Fruit fly (Drosophila melanogaster) whole organism, embryonic: Measurements from ENCODE around the gene CG43339.

Source experiments
- Aef1 ChIP-seq: fragments of 200-800 bp; sonication (Bioruptor generic); IDR thresholded peaks from 3 replicates; pipeline ENCODE4 v1.3.6; 2022; ENCODE audit warnings: missing biosample characterization, missing genetic modification characterization
- Blimp-1 ChIP-seq: fragments of 200-800 bp; sonication (Bioruptor generic); optimal IDR thresholded peaks from 3 replicates; lab custom pipeline; 2018; ENCODE audit warnings: missing biosample characterization, missing genetic modification characterization, mild to moderate bottlenecking, moderate library complexity, missing genetic modification reagents
- C15 ChIP-seq: fragments of 200-800 bp; sonication (Bioruptor generic); IDR thresholded peaks from 3 replicates; pipeline ENCODE4 v1.3.6; 2022; ENCODE audit warnings: missing biosample characterization, missing genetic modification characterization
- CG10431 ChIP-seq: fragments of 200-800 bp; sonication (Bioruptor generic); optimal IDR thresholded peaks from 3 replicates; lab custom pipeline; 2018; ENCODE audit warnings: missing biosample characterization, mild to moderate bottlenecking, missing genetic modification characterization
- CG11456 ChIP-seq: fragments of 200-800 bp; sonication (Bioruptor generic); IDR thresholded peaks from 3 replicates; pipeline ENCODE4 v1.3.6; 2022; ENCODE audit warnings: missing biosample characterization, missing genetic modification characterization
- CG11560 ChIP-seq: fragments of 200-800 bp; sonication (Bioruptor generic); IDR thresholded peaks from 3 replicates; pipeline ENCODE4 v1.3.6; 2022; ENCODE audit warnings: missing biosample characterization, missing genetic modification characterization
- CG12391 ChIP-seq: fragments of 200-800 bp; sonication (Bioruptor generic); optimal IDR thresholded peaks from 3 replicates; lab custom pipeline; 2018; ENCODE audit warnings: missing biosample characterization, mild to moderate bottlenecking, missing genetic modification characterization, moderate library complexity
- CG17186 ChIP-seq: fragments of 200-800 bp; sonication (Bioruptor generic); optimal IDR thresholded peaks from 3 replicates; lab custom pipeline; 2017; ENCODE audit warnings: missing biosample characterization, missing genetic modification reagents, missing genetic modification characterization
- CG17829 ChIP-seq: fragments of 200-800 bp; optimal IDR thresholded peaks from 2 replicates; lab custom pipeline; 2019; ENCODE audit warnings: missing biosample characterization, mild to moderate bottlenecking, missing genetic modification characterization, moderate library complexity
- CG18476 ChIP-seq: fragments of 200-800 bp; sonication (Bioruptor generic); optimal IDR thresholded peaks from 2 replicates; lab custom pipeline; 2016; ENCODE audit warnings: missing biosample characterization, mild to moderate bottlenecking, missing genetic modification characterization
- CG2712 ChIP-seq: fragments of 200-800 bp; optimal IDR thresholded peaks from 3 replicates; lab custom pipeline; 2019; ENCODE audit warnings: missing biosample characterization, mild to moderate bottlenecking, missing genetic modification characterization, moderate library complexity
- CG4328 ChIP-seq: fragments of 200-800 bp; sonication (Bioruptor generic); optimal IDR thresholded peaks from 3 replicates; lab custom pipeline; 2017; ENCODE audit warnings: missing biosample characterization, missing genetic modification reagents, missing genetic modification characterization
- CG4424 ChIP-seq: fragments of 200-800 bp; sonication (Bioruptor generic); optimal IDR thresholded peaks from 3 replicates; lab custom pipeline; 2016; ENCODE audit warnings: missing biosample characterization, missing genetic modification characterization
- CG7928 ChIP-seq: fragments of 200-800 bp; sonication (Bioruptor generic); optimal IDR thresholded peaks from 2 replicates; lab custom pipeline; 2017; ENCODE audit warnings: missing biosample characterization, mild to moderate bottlenecking, missing genetic modification characterization
- CG8359 ChIP-seq: fragments of 200-800 bp; sonication (Bioruptor generic); optimal IDR thresholded peaks from 2 replicates; lab custom pipeline; 2017; ENCODE audit warnings: missing biosample characterization, mild to moderate bottlenecking, missing genetic modification characterization, borderline replicate concordance
- CG9215 ChIP-seq: fragments of 200-800 bp; sonication (Bioruptor generic); IDR thresholded peaks from 2 replicates; pipeline ENCODE4 v1.3.6; 2022; ENCODE audit warnings: missing biosample characterization, missing genetic modification characterization
- CG9609 ChIP-seq: fragments of 200-800 bp; sonication (Bioruptor generic); optimal IDR thresholded peaks from 3 replicates; lab custom pipeline; 2016; ENCODE audit warnings: missing biosample characterization, missing genetic modification characterization
- Camta ChIP-seq: fragments of 200-800 bp; sonication (Bioruptor generic); optimal IDR thresholded peaks from 2 replicates; lab custom pipeline; 2016; ENCODE audit warnings: missing biosample characterization, missing genetic modification characterization
- Dip3 ChIP-seq: fragments of 200-800 bp; sonication (Bioruptor generic); optimal IDR thresholded peaks from 3 replicates; lab custom pipeline; 2016; ENCODE audit warnings: missing biosample characterization, missing genetic modification characterization
- Dp ChIP-seq: fragments of 200-800 bp; sonication (Bioruptor generic); optimal IDR thresholded peaks from 2 replicates; lab custom pipeline; 2018; ENCODE audit warnings: missing biosample characterization, mild to moderate bottlenecking, missing genetic modification characterization, moderate library complexity
- Lpt ChIP-seq: fragments of >200 bp; optimal IDR thresholded peaks from 2 replicates; lab custom pipeline; 2018; ENCODE audit warnings: missing biosample characterization, missing genetic modification characterization
- Meics ChIP-seq: fragments of 200-800 bp; sonication (Bioruptor generic); optimal IDR thresholded peaks from 2 replicates; lab custom pipeline; 2017; ENCODE audit warnings: missing biosample characterization, mild to moderate bottlenecking, missing genetic modification characterization
- Mrtf ChIP-seq: fragments of 200-800 bp; sonication (Bioruptor generic); IDR thresholded peaks from 3 replicates; pipeline ENCODE4 v1.3.6; 2022; ENCODE audit warnings: missing biosample characterization, missing genetic modification characterization
- Scr ChIP-seq: fragments of 200-800 bp; sonication (Bioruptor generic); IDR thresholded peaks from 2 replicates; pipeline ENCODE4 v1.3.6; 2022; ENCODE audit warnings: missing biosample characterization, missing genetic modification characterization; ENCODE audit not compliant: partially characterized antibody
- Xrp1 ChIP-seq: fragments of 200-800 bp; sonication (Bioruptor generic); IDR thresholded peaks from 2 replicates; pipeline ENCODE4 v1.3.6; 2022; ENCODE audit warnings: missing biosample characterization, missing genetic modification characterization
- ab ChIP-seq: fragments of 200-800 bp; sonication (Bioruptor generic); optimal IDR thresholded peaks from 2 replicates; lab custom pipeline; 2016; ENCODE audit warnings: missing biosample characterization, missing genetic modification characterization
- cato ChIP-seq: fragments of 200-800 bp; sonication (Bioruptor generic); optimal IDR thresholded peaks from 2 replicates; lab custom pipeline; 2016; ENCODE audit warnings: missing biosample characterization, missing genetic modification characterization, borderline replicate concordance
- chinmo ChIP-seq: fragments of 200-800 bp; sonication (Bioruptor generic); IDR thresholded peaks from 4 replicates; pipeline ENCODE4 v1.3.6; 2022; ENCODE audit warnings: missing biosample characterization, missing genetic modification characterization; ENCODE audit not compliant: partially characterized antibody
- dm ChIP-seq: fragments of 200-800 bp; sonication (Bioruptor generic); optimal IDR thresholded peaks from 3 replicates; lab custom pipeline; 2016; ENCODE audit warnings: missing biosample characterization, missing genetic modification characterization
- emc ChIP-seq: fragments of 200-800 bp; sonication (Bioruptor generic); optimal IDR thresholded peaks from 2 replicates; lab custom pipeline; 2016; ENCODE audit warnings: missing biosample characterization, missing genetic modification characterization
- ewg ChIP-seq: fragments of 200-800 bp; sonication (Bioruptor generic); optimal IDR thresholded peaks from 3 replicates; lab custom pipeline; 2017; ENCODE audit warnings: mild to moderate bottlenecking, missing biosample characterization, missing genetic modification reagents, missing genetic modification characterization
- eyg ChIP-seq: fragments of 200-800 bp; sonication (Bioruptor generic); optimal IDR thresholded peaks from 3 replicates; lab custom pipeline; 2016; ENCODE audit warnings: missing biosample characterization, missing genetic modification characterization
- hb ChIP-seq: fragments of 200-800 bp; sonication (Bioruptor generic); IDR thresholded peaks from 3 replicates; pipeline ENCODE4 v1.3.6; 2022; ENCODE audit warnings: missing biosample characterization, missing genetic modification characterization; ENCODE audit not compliant: partially characterized antibody
- ind ChIP-seq: fragments of 200-800 bp; sonication (Bioruptor generic); optimal IDR thresholded peaks from 3 replicates; lab custom pipeline; 2016; ENCODE audit warnings: missing biosample characterization, missing genetic modification characterization
- mirr ChIP-seq: fragments of 200-800 bp; sonication (Bioruptor generic); optimal IDR thresholded peaks from 3 replicates; lab custom pipeline; 2018; ENCODE audit warnings: missing biosample characterization, mild to moderate bottlenecking, missing genetic modification characterization
- nau ChIP-seq: fragments of 200-800 bp; sonication (Bioruptor generic); optimal IDR thresholded peaks from 3 replicates; lab custom pipeline; 2017; ENCODE audit warnings: missing biosample characterization, mild to moderate bottlenecking, missing genetic modification characterization, missing genetic modification reagents
- peb ChIP-seq: fragments of 200-800 bp; sonication (Bioruptor generic); IDR thresholded peaks from 2 replicates; pipeline ENCODE4 v1.3.6; 2022; ENCODE audit warnings: missing biosample characterization, missing genetic modification characterization
- pho ChIP-seq: fragments of 200-800 bp; sonication (Bioruptor generic); optimal IDR thresholded peaks from 2 replicates; lab custom pipeline; 2016; ENCODE audit warnings: missing biosample characterization, missing genetic modification characterization
- prd ChIP-seq, 3 experiments: fragments of >200 bp in 2 of 3; fragments of 200-800 bp in 1 of 3; sonication (Bioruptor generic) in 1 of 3; optimal IDR thresholded peaks in 2 of 3; IDR thresholded peaks in 1 of 3; 2 replicates in 2 of 3; 3 replicates in 1 of 3; pipeline versions ENCODE4 v1.3.6 to Lab custom; 2017 to 2022; ENCODE audit warnings: missing biosample characterization in 1 of 3, missing genetic modification characterization in 1 of 3
- pum ChIP-seq: fragments of 200-800 bp; sonication (Bioruptor generic); optimal IDR thresholded peaks from 2 replicates; lab custom pipeline; 2016; ENCODE audit warnings: missing biosample characterization, missing genetic modification characterization
- pzg ChIP-seq: fragments of 200-800 bp; sonication (Bioruptor generic); optimal IDR thresholded peaks from 3 replicates; lab custom pipeline; 2018; ENCODE audit warnings: missing biosample characterization, mild to moderate bottlenecking, missing genetic modification characterization, moderate library complexity
- ro ChIP-seq: fragments of 200-800 bp; sonication (Bioruptor generic); IDR thresholded peaks from 2 replicates; pipeline ENCODE4 v1.3.6; 2022; ENCODE audit warnings: missing biosample characterization, missing genetic modification characterization
- salm ChIP-seq: fragments of 200-800 bp; sonication (Bioruptor generic); optimal IDR thresholded peaks from 2 replicates; lab custom pipeline; 2018; ENCODE audit warnings: missing biosample characterization, mild to moderate bottlenecking, missing genetic modification characterization
- schlank ChIP-seq: fragments of 200-800 bp; sonication (Bioruptor generic); optimal IDR thresholded peaks from 2 replicates; lab custom pipeline; 2018; ENCODE audit warnings: missing biosample characterization, mild to moderate bottlenecking, missing genetic modification characterization
- seq ChIP-seq: fragments of 200-800 bp; sonication (Bioruptor generic); IDR thresholded peaks from 2 replicates; pipeline ENCODE4 v1.3.6; 2022; ENCODE audit warnings: missing biosample characterization, missing genetic modification characterization
- trh ChIP-seq: fragments of 200-800 bp; sonication (Bioruptor generic); optimal IDR thresholded peaks from 2 replicates; lab custom pipeline; 2016; ENCODE audit warnings: missing biosample characterization, missing genetic modification characterization
- unc-4 ChIP-seq: fragments of 200-800 bp; sonication (Bioruptor generic); IDR thresholded peaks from 2 replicates; pipeline ENCODE4 v1.3.6; 2022; ENCODE audit warnings: missing biosample characterization, missing genetic modification characterization; ENCODE audit not compliant: partially characterized antibody
- vfl ChIP-seq: fragments of 200-800 bp; sonication (Bioruptor generic); optimal IDR thresholded peaks from 2 replicates; lab custom pipeline; 2016; ENCODE audit warnings: missing biosample characterization, missing genetic modification characterization
- wdn ChIP-seq: fragments of 200-800 bp; sonication (Bioruptor generic); IDR thresholded peaks from 2 replicates; pipeline ENCODE4 v1.3.6; 2022; ENCODE audit warnings: missing biosample characterization, missing genetic modification characterization
- wor ChIP-seq: fragments of 200-800 bp; sonication (Bioruptor generic); IDR thresholded peaks from 2 replicates; pipeline ENCODE4 v1.3.6; 2022; ENCODE audit warnings: missing biosample characterization, missing genetic modification characterization

Gene CG43339

dm6 chr2L:18705617-18706046 lies 32.5 kb upstream of the CG43339 start, which contains the start of gene Jwa (continued):
- TF ChIP-seq wor (GFP tag; lab: Robert Waterston, UW) (peak; percentile 80), CG9609 (GFP tag; lab: Kevin White, UChicago) (peak; percentile 95), CG4328 (GFP tag; lab: Kevin White, UChicago) (peak; percentile 66), trh (peak; percentile 76), CG18476 (GFP tag; lab: Kevin White, UChicago) (peak; percentile 79), salm (peak; percentile 88), Meics (GFP tag; lab: Kevin White, UChicago) (peak; percentile 80), pho (GFP tag; lab: Kevin White, UChicago) (peak; percentile 93), CG11560 (tag; lab: Robert Waterston, UW) (peak; percentile 71; the same call in 2 of the 3 replicates), CG12391 (tag; lab: Kevin White, UChicago) (peak; percentile 98), CG11456 (GFP tag; lab: Robert Waterston, UW) (peak; percentile 90), Dip3 (GFP tag; lab: Kevin White, UChicago) (peak; percentile 94), Lpt (GFP tag; lab: Kevin White, UChicago) (no peak), hb (GFP tag; lab: Robert Waterston, UW) (peak; percentile 99), chinmo (GFP tag; lab: Robert Waterston, UW) (peak; percentile 94), CG7928 (GFP tag; lab: Kevin White, UChicago) (peak; percentile 44), C15 (GFP tag; lab: Robert Waterston, UW) (peak; percentile 87), ind (GFP tag; lab: Kevin White, UChicago) (peak; percentile 90), Dp (peak; percentile 83), ro (GFP tag; lab: Robert Waterston, UW) (peak; percentile 70), unc-4 (GFP tag; lab: Robert Waterston, UW) (peak; percentile 99), Camta (GFP tag; lab: Kevin White, UChicago) (peak; percentile 89), emc (GFP tag; lab: Kevin White, UChicago) (peak; percentile 62), pzg (GFP tag; lab: Kevin White, UChicago) (peak; percentile 70), CG10431 (peak; percentile 52), ewg (GFP tag; lab: Kevin White, UChicago) (peak; percentile 84), nau (GFP tag; lab: Kevin White, UChicago) (no peak), Blimp-1 (peak; percentile 71), Scr (GFP tag; lab: Robert Waterston, UW) (peak; percentile 99), Xrp1 (peak; percentile 93), CG8359 (peak; percentile 10), cato (peak; percentile 93), peb (peak; percentile 89), pum (peak; percentile 96), Aef1 (peak; percentile 91), schlank (peak; percentile 72), mirr (GFP tag; lab: Kevin White, UChicago) (peak; percentile 38), CG9215 (peak; percentile 92), CG17829 (tag; lab: Kevin White, UChicago) (peak; percentile 89), CG17186 (GFP tag; lab: Kevin White, UChicago) (peak; percentile 36), eyg (peak; percentile 73), ab (GFP tag; lab: Kevin White, UChicago) (peak; percentile 80), dm (GFP tag; lab: Kevin White, UChicago) (peak; percentile 92), Mrtf (GFP tag; lab: Robert Waterston, UW) (peak; percentile 84), prd (optimal IDR thresholded peaks at IDR 0.05; lab: Kevin White, UChicago) (no peak), prd (GFP tag; IDR thresholded peaks at IDR 0.05; lab: Robert Waterston, UW) (peak; percentile 95), CG2712 (tag; lab: Kevin White, UChicago) (peak; percentile 88), wdn (GFP tag; lab: Robert Waterston, UW) (peak; percentile 84), CG4424 (peak; percentile 84), seq (GFP tag; lab: Robert Waterston, UW) (peak; percentile 83), vfl (peak; percentile 98)
